Worm (Caenorhabditis elegans): Measurements from ENCODE around the gene H03A11.13.

H03A11.13 gene

DNA sequence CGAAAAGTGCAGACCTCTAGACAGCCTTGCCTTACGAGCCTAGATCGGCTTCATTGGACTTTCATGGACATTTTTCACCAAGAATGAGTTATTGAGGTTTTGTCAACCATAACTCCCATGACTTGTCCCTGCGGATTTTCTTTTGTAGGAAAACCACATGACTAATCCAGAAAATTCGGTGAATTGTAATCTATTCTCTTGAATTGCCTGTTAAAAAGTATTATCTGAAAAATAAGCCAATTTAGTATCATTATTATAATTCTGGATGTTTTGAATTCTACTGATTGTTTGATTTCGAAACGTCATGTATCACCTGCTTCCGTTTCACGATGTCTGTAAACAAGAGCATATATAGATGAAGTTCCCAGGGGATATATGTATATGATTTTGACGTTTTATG, 24.5 kb downstream of the H03A11.13 start:
- TF ChIP-seq mls-2 (tag; optimal IDR thresholded peaks at IDR 0.05) (no peak), unc-62 (GFP tag; optimal IDR thresholded peaks at IDR 0.05) (no peak), elt-1 (tag; optimal IDR thresholded peaks at IDR 0.05; ENCODE audit: borderline replicate concordance, insufficient read depth) (no peak), tbx-8 (GFP tag; optimal IDR thresholded peaks at IDR 0.05) (no peak), sptf-1 (tag; optimal IDR thresholded peaks at IDR 0.05) (no peak), bed-3 (GFP tag; optimal IDR thresholded peaks at IDR 0.05) (no peak), snpc-4 (tag; optimal IDR thresholded peaks at IDR 0.05) (no peak), mab-5 (tag; optimal IDR thresholded peaks at IDR 0.05) (no peak), nhr-2 (tag; optimal IDR thresholded peaks at IDR 0.05) (no peak)

DNA sequence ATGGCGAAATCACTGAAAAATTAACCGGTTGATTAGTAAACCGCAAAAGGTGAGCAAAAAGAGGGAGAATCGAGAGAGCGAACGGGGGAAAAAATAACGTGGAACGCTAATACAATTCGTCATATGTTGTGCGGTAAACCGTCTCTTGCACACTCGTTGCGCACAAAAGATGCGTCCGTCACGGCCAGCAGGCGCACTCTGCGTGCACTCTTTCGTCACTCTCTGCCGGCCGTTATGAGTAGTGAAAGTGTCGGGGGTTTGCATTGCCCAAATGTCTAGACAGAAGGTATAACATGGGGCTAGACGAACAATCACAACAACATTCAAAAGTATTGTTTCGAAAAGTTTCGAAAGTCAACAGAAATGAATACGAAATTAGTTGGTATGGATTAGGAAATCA, 31.6 kb downstream of the H03A11.13 start, which contains the start of gene pkhm-2:
pkhm-2 (minus strand) TSS at position 12 of the 400 bp plus-strand sequence.
- TF ChIP-seq nhr-12 (tag; optimal IDR thresholded peaks at IDR 0.05), result peak; percentile 7
- no peak for TF ChIP-seq mls-2 (tag; optimal IDR thresholded peaks at IDR 0.05)
- TF ChIP-seq snpc-4 (tag; optimal IDR thresholded peaks at IDR 0.05), result no peak
- TF ChIP-seq nhr-76 (tag; optimal IDR thresholded peaks at IDR 0.05), result no peak
- no peak for TF ChIP-seq bed-3 (GFP tag; optimal IDR thresholded peaks at IDR 0.05)
- TF ChIP-seq mep-1 (tag; optimal IDR thresholded peaks at IDR 0.05), result peak; percentile 73
- TF ChIP-seq unc-62 (GFP tag; optimal IDR thresholded peaks at IDR 0.05), result no peak
- TF ChIP-seq blmp-1 (tag; optimal IDR thresholded peaks at IDR 0.05), result peak; percentile 70
- TF ChIP-seq lsy-2 (tag; optimal IDR thresholded peaks at IDR 0.05), result peak; percentile 40
- TF ChIP-seq unc-120 (tag; optimal IDR thresholded peaks at IDR 0.05; ENCODE audit: poor library complexity, severe bottlenecking), result peak; percentile 44
- TF ChIP-seq flh-1 (GFP tag; optimal IDR thresholded peaks at IDR 0.05), result peak; percentile 22
- peak; percentile 37 for TF ChIP-seq lin-32 (GFP tag; optimal IDR thresholded peaks at IDR 0.05)
- peak; percentile 38 for TF ChIP-seq ham-2 (GFP tag; optimal IDR thresholded peaks at IDR 0.05)
- TF ChIP-seq ceh-39 (tag; optimal IDR thresholded peaks at IDR 0.05), result no peak
- TF ChIP-seq mab-5 (tag; optimal IDR thresholded peaks at IDR 0.05), result no peak
- TF ChIP-seq elt-3 (tag; optimal IDR thresholded peaks at IDR 0.05), result peak; percentile 9
- peak; percentile 71 for TF ChIP-seq sptf-1 (tag; optimal IDR thresholded peaks at IDR 0.05)
- TF ChIP-seq M03D4.4 (tag; optimal IDR thresholded peaks at IDR 0.05), result peak; percentile 52
- peak; percentile 96 for TF ChIP-seq lin-13 (tag; optimal IDR thresholded peaks at IDR 0.05)
- no peak for TF ChIP-seq tbx-8 (GFP tag; optimal IDR thresholded peaks at IDR 0.05)
- TF ChIP-seq ceh-83 (GFP tag; optimal IDR thresholded peaks at IDR 0.05), result peak; percentile 44
- peak; percentile 13 for TF ChIP-seq nhr-237 (tag; optimal IDR thresholded peaks at IDR 0.05)
- TF ChIP-seq zip-8 (tag; optimal IDR thresholded peaks at IDR 0.05), result no peak
- TF ChIP-seq cnd-1 (tag; optimal IDR thresholded peaks at IDR 0.05), result peak; percentile 71
- TF ChIP-seq drap-1 (GFP tag; optimal IDR thresholded peaks at IDR 0.05), result peak; percentile 81
- no peak for TF ChIP-seq elt-1 (tag; optimal IDR thresholded peaks at IDR 0.05; ENCODE audit: borderline replicate concordance, insufficient read depth)
- TF ChIP-seq nhr-28 (tag; optimal IDR thresholded peaks at IDR 0.05), result no peak
- no peak for TF ChIP-seq ceh-43 (GFP tag; optimal IDR thresholded peaks at IDR 0.05)
- TF ChIP-seq pha-4 (tag; optimal IDR thresholded peaks at IDR 0.05), result peak; percentile 89
- TF ChIP-seq ces-1 (GFP tag; optimal IDR thresholded peaks at IDR 0.05), result no peak
- peak; percentile 15 for TF ChIP-seq ztf-11 (tag; optimal IDR thresholded peaks at IDR 0.05)
- peak; percentile 38 for TF ChIP-seq hlh-1 (tag; optimal IDR thresholded peaks at IDR 0.05)
- no peak for TF ChIP-seq sem-2 (GFP tag; optimal IDR thresholded peaks at IDR 0.05)
- no peak for TF ChIP-seq nhr-2 (tag; optimal IDR thresholded peaks at IDR 0.05)
- TF ChIP-seq unc-39 (tag; optimal IDR thresholded peaks at IDR 0.05), result no peak

DNA sequence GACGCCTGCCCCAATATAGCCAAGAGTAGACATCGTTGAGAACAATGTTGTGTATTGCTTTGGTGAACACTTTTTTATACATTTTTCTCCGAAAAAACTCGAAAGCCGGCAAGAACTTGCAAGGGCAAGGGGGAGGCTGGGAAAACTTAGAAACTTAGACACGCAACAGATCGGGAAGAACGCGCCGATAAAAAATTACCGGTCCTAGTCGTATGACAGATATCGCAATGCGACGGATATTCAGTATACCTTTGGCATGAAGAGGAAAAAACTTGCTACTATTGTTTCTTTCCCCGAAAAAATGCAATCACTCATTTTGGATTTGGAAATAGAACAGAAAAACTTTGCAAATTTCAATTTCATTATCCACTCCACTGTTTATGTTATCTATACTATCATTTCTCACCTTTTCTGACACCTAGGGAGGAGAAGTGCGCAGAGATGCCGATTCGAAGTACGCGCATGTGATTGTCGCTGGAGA, 36.6 kb downstream of the H03A11.13 start, which contains the start of gene col-41:
col-41 (minus strand) TSS at position 51 of the 481 bp plus-strand sequence.
- no peak for TF ChIP-seq lin-13 (tag; optimal IDR thresholded peaks at IDR 0.05)
- TF ChIP-seq ceh-83 (GFP tag; optimal IDR thresholded peaks at IDR 0.05), result no peak
- TF ChIP-seq pha-4 (tag; optimal IDR thresholded peaks at IDR 0.05), result no peak
- TF ChIP-seq drap-1 (GFP tag; optimal IDR thresholded peaks at IDR 0.05), result no peak
- TF ChIP-seq hlh-1 (tag; optimal IDR thresholded peaks at IDR 0.05), result no peak
- TF ChIP-seq bed-3 (GFP tag; optimal IDR thresholded peaks at IDR 0.05), result no peak
- no peak for TF ChIP-seq nhr-28 (tag; optimal IDR thresholded peaks at IDR 0.05)
- TF ChIP-seq cnd-1 (tag; optimal IDR thresholded peaks at IDR 0.05), result no peak
- TF ChIP-seq M03D4.4 (tag; optimal IDR thresholded peaks at IDR 0.05), result no peak
- TF ChIP-seq tbx-8 (GFP tag; optimal IDR thresholded peaks at IDR 0.05), result no peak
- TF ChIP-seq sptf-1 (tag; optimal IDR thresholded peaks at IDR 0.05), result no peak
- TF ChIP-seq elt-1 (tag; optimal IDR thresholded peaks at IDR 0.05; ENCODE audit: borderline replicate concordance, insufficient read depth), result no peak
- TF ChIP-seq unc-62 (GFP tag; optimal IDR thresholded peaks at IDR 0.05), result no peak
- TF ChIP-seq elt-3 (tag; optimal IDR thresholded peaks at IDR 0.05), result no peak
- no peak for TF ChIP-seq ces-1 (GFP tag; optimal IDR thresholded peaks at IDR 0.05)
